Fruit fly (Drosophila melanogaster): ENCODE data around the gene Cyp313a5.

The Cyp313a5 gene

dm6 chr3R:12253887-12254286, 19.4 kb upstream of the Cyp313a5 start, which contains the start of gene CG3942:
Gene CG3942 (plus strand): TSS chr3R:12254187.
- TF ChIP-seq woc (GFP tag; optimal IDR thresholded peaks at IDR 0.05): no peak
- TF ChIP-seq Abd-B (GFP tag; optimal IDR thresholded peaks at IDR 0.05): no peak
- TF ChIP-seq ey (GFP tag; optimal IDR thresholded peaks at IDR 0.05): no peak
- TF ChIP-seq CrebA (GFP tag; optimal IDR thresholded peaks at IDR 0.05; ENCODE audit: borderline replicate concordance): no peak
- TF ChIP-seq HLH106 (tag; optimal IDR thresholded peaks at IDR 0.05): no peak
- no peak for TF ChIP-seq fru (GFP tag; optimal IDR thresholded peaks at IDR 0.05)
- TF ChIP-seq N (GFP tag; optimal IDR thresholded peaks at IDR 0.05): no peak
- no peak for TF ChIP-seq CG32264 (GFP tag; optimal IDR thresholded peaks at IDR 0.05)
- TF ChIP-seq dl (GFP tag; optimal IDR thresholded peaks at IDR 0.05; ENCODE audit: insufficient read depth in 1 of 2, partially characterized antibody in 2 of 2): no peak
- no peak for TF ChIP-seq tai (GFP tag; optimal IDR thresholded peaks at IDR 0.05)
- TF ChIP-seq OdsH (GFP tag; optimal IDR thresholded peaks at IDR 0.05): no peak
- TF ChIP-seq psq (GFP tag; optimal IDR thresholded peaks at IDR 0.05): no peak
- TF ChIP-seq Vsx2 (GFP tag; optimal IDR thresholded peaks at IDR 0.05; ENCODE audit: partially characterized antibody): no peak
- no peak for TF ChIP-seq GATAd (GFP tag; optimal IDR thresholded peaks at IDR 0.05)
- no peak for TF ChIP-seq Hr83 (GFP tag; optimal IDR thresholded peaks at IDR 0.05; ENCODE audit: poor library complexity, severe bottlenecking)
- TF ChIP-seq Rel (GFP tag; optimal IDR thresholded peaks at IDR 0.05): no peak
- TF ChIP-seq Rel (tag; optimal IDR thresholded peaks at IDR 0.05): no peak
- TF ChIP-seq Dfd (GFP tag; optimal IDR thresholded peaks at IDR 0.05): no peak

dm6 chr3R:12252457-12253065, 18.1 kb upstream of the Cyp313a5 start:
- TF ChIP-seq Mio (GFP tag; optimal IDR thresholded peaks at IDR 0.05): no peak

dm6 chr3R:12251534-12251933, 17.1 kb upstream of the Cyp313a5 start:
- no peak for TF ChIP-seq Hr83 (GFP tag; optimal IDR thresholded peaks at IDR 0.05; ENCODE audit: poor library complexity, severe bottlenecking)
- TF ChIP-seq Jra (GFP tag; optimal IDR thresholded peaks at IDR 0.05): no peak
- no peak for TF ChIP-seq brk (GFP tag; optimal IDR thresholded peaks at IDR 0.05)
- TF ChIP-seq sv (GFP tag; optimal IDR thresholded peaks at IDR 0.05): no peak
- no peak for TF ChIP-seq rgr (GFP tag; optimal IDR thresholded peaks at IDR 0.05)
- no peak for TF ChIP-seq dmrt93B (GFP tag; optimal IDR thresholded peaks at IDR 0.05)
- TF ChIP-seq foxo (GFP tag; optimal IDR thresholded peaks at IDR 0.05): no peak
- no peak for TF ChIP-seq Vsx2 (GFP tag; optimal IDR thresholded peaks at IDR 0.05; ENCODE audit: partially characterized antibody)
- no peak for TF ChIP-seq pan (optimal IDR thresholded peaks at IDR 0.05)
- no peak for TF ChIP-seq CG32264 (GFP tag; optimal IDR thresholded peaks at IDR 0.05)
- no peak for TF ChIP-seq sage (GFP tag; optimal IDR thresholded peaks at IDR 0.05)
- no peak for TF ChIP-seq Abd-B (GFP tag; optimal IDR thresholded peaks at IDR 0.05)
- no peak for TF ChIP-seq dl (GFP tag; optimal IDR thresholded peaks at IDR 0.05; ENCODE audit: insufficient read depth in 1 of 2, partially characterized antibody in 2 of 2)
- no peak for TF ChIP-seq Dfd (GFP tag; optimal IDR thresholded peaks at IDR 0.05)
- TF ChIP-seq jim (GFP tag; optimal IDR thresholded peaks at IDR 0.05): no peak

- TF ChIP-seq fru (GFP tag; optimal IDR thresholded peaks at IDR 0.05) (no peak), Myc (optimal IDR thresholded peaks at IDR 0.05) (no peak), HLH106 (tag; optimal IDR thresholded peaks at IDR 0.05) (no peak), woc (GFP tag; optimal IDR thresholded peaks at IDR 0.05) (no peak), OdsH (GFP tag; optimal IDR thresholded peaks at IDR 0.05) (no peak), sage (GFP tag; optimal IDR thresholded peaks at IDR 0.05) (no peak), br (GFP tag; optimal IDR thresholded peaks at IDR 0.05) (no peak), dsf (GFP tag; optimal IDR thresholded peaks at IDR 0.05; ENCODE audit: borderline replicate concordance) (no peak), psq (GFP tag; optimal IDR thresholded peaks at IDR 0.05) (no peak), brk (GFP tag; optimal IDR thresholded peaks at IDR 0.05) (no peak), CrebA (GFP tag; optimal IDR thresholded peaks at IDR 0.05; ENCODE audit: borderline replicate concordance) (no peak), Dfd (GFP tag; optimal IDR thresholded peaks at IDR 0.05) (no peak), dl (GFP tag; optimal IDR thresholded peaks at IDR 0.05; ENCODE audit: insufficient read depth in 1 of 2, partially characterized antibody in 2 of 2) (no peak), dmrt93B (GFP tag; optimal IDR thresholded peaks at IDR 0.05) (no peak)
Measured at dm6 chr3R:12250204-12250603, 15.7 kb upstream of the Cyp313a5 start.

dm6 chr3R:12248243-12248642, 13.8 kb upstream of the Cyp313a5 start:
- TF ChIP-seq Jra (GFP tag; optimal IDR thresholded peaks at IDR 0.05) (no peak), woc (GFP tag; optimal IDR thresholded peaks at IDR 0.05) (no peak), psq (GFP tag; optimal IDR thresholded peaks at IDR 0.05) (no peak), dl (GFP tag; optimal IDR thresholded peaks at IDR 0.05; ENCODE audit: insufficient read depth in 1 of 2, partially characterized antibody in 2 of 2) (no peak), Hr83 (GFP tag; optimal IDR thresholded peaks at IDR 0.05; ENCODE audit: poor library complexity, severe bottlenecking) (no peak), CrebA (GFP tag; optimal IDR thresholded peaks at IDR 0.05; ENCODE audit: borderline replicate concordance) (no peak)

All from whole organism, wandering third instar larva.